Worm (Caenorhabditis elegans) whole organism, mixed stage, embryonic: Measurements from ENCODE around the gene H01G02.1.

Experiments
- M03D4.4 ChIP-seq: sonication (generic microtip); optimal IDR thresholded peaks from 2 replicates; lab custom pipeline; 2017; ENCODE audit warnings: mild to moderate bottlenecking, missing genetic modification characterization, missing compliant biosample characterization
- bed-3 ChIP-seq: fragments of 200-800 bp; sonication (Bioruptor generic); optimal IDR thresholded peaks from 3 replicates; lab custom pipeline; 2018; ENCODE audit warnings: mild to moderate bottlenecking, missing genetic modification characterization, moderate library complexity, missing compliant biosample characterization
- blmp-1 ChIP-seq: fragments of 150-350 bp; optimal IDR thresholded peaks from 2 replicates; lab custom pipeline; 2014; ENCODE audit warnings: missing biosample characterization, missing genetic modification characterization
- ceh-43 ChIP-seq: fragments of 200-800 bp; sonication (Bioruptor generic); optimal IDR thresholded peaks from 2 replicates; lab custom pipeline; 2018; ENCODE audit warnings: mild to moderate bottlenecking, missing genetic modification characterization, moderate library complexity, missing compliant biosample characterization
- ces-1 ChIP-seq: fragments of 150-350 bp; optimal IDR thresholded peaks from 2 replicates; lab custom pipeline; 2014; ENCODE audit warnings: missing biosample characterization, missing genetic modification reagents, missing genetic modification characterization
- cnd-1 ChIP-seq: fragments of 200-800 bp; sonication (Bioruptor generic); optimal IDR thresholded peaks from 2 replicates; lab custom pipeline; 2018; ENCODE audit warnings: mild to moderate bottlenecking, missing genetic modification characterization, missing compliant biosample characterization
- drap-1 ChIP-seq: fragments of 200-800 bp; sonication (Bioruptor generic); optimal IDR thresholded peaks from 3 replicates; lab custom pipeline; 2018; ENCODE audit warnings: mild to moderate bottlenecking, missing genetic modification characterization, missing compliant biosample characterization
- elt-1 ChIP-seq: sonication (generic microtip); optimal IDR thresholded peaks from 2 replicates; lab custom pipeline; 2017; ENCODE audit warnings: missing genetic modification characterization, mild to moderate bottlenecking, missing compliant biosample characterization, antibody characterized with exemption, moderate library complexity, borderline replicate concordance; ENCODE audit not compliant: insufficient read depth
- elt-3 ChIP-seq: fragments of 150-350 bp; optimal IDR thresholded peaks from 2 replicates; lab custom pipeline; 2014; ENCODE audit warnings: missing biosample characterization, missing genetic modification characterization
- flh-1 ChIP-seq: fragments of 200-800 bp; sonication (Bioruptor generic); optimal IDR thresholded peaks from 2 replicates; lab custom pipeline; 2018; ENCODE audit warnings: mild to moderate bottlenecking, missing genetic modification characterization, moderate library complexity, missing compliant biosample characterization
- hlh-1 ChIP-seq: fragments of 150-350 bp; optimal IDR thresholded peaks from 2 replicates; lab custom pipeline; 2014; ENCODE audit warnings: missing biosample characterization, missing genetic modification reagents, missing genetic modification characterization
- lin-13 ChIP-seq: fragments of 150-350 bp; optimal IDR thresholded peaks from 2 replicates; lab custom pipeline; 2014; ENCODE audit warnings: missing biosample characterization, missing genetic modification characterization
- lin-32 ChIP-seq: fragments of 200-800 bp; sonication (Bioruptor generic); optimal IDR thresholded peaks from 2 replicates; lab custom pipeline; 2018; ENCODE audit warnings: mild to moderate bottlenecking, missing genetic modification characterization, missing compliant biosample characterization
- lsy-2 ChIP-seq: fragments of 150-350 bp; optimal IDR thresholded peaks from 2 replicates; lab custom pipeline; 2014; ENCODE audit warnings: missing biosample characterization, missing genetic modification characterization
- mab-5 ChIP-seq: fragments of 150-350 bp; optimal IDR thresholded peaks from 2 replicates; lab custom pipeline; 2014; ENCODE audit warnings: missing biosample characterization, missing genetic modification characterization
- mls-2 ChIP-seq: sonication (generic microtip); optimal IDR thresholded peaks from 2 replicates; lab custom pipeline; 2016; ENCODE audit warnings: mild to moderate bottlenecking, missing genetic modification characterization, moderate library complexity, missing compliant biosample characterization
- nhr-12 ChIP-seq: fragments of 150-350 bp; optimal IDR thresholded peaks from 2 replicates; lab custom pipeline; 2014; ENCODE audit warnings: missing biosample characterization, missing genetic modification characterization
- nhr-28 ChIP-seq: fragments of 150-350 bp; optimal IDR thresholded peaks from 2 replicates; lab custom pipeline; 2014; ENCODE audit warnings: missing biosample characterization, missing genetic modification characterization
- nhr-76 ChIP-seq: sonication (generic microtip); optimal IDR thresholded peaks from 2 replicates; lab custom pipeline; 2017; ENCODE audit warnings: missing biosample characterization, missing genetic modification characterization
- sem-2 ChIP-seq: fragments of 200-800 bp; sonication (Bioruptor generic); optimal IDR thresholded peaks from 2 replicates; lab custom pipeline; 2018; ENCODE audit warnings: mild to moderate bottlenecking, missing genetic modification characterization, missing compliant biosample characterization
- snpc-4 ChIP-seq: fragments of 150-350 bp; optimal IDR thresholded peaks from 2 replicates; lab custom pipeline; 2014; ENCODE audit warnings: missing biosample characterization, missing genetic modification characterization
- unc-39 ChIP-seq: fragments of 150-350 bp; optimal IDR thresholded peaks from 2 replicates; lab custom pipeline; 2014; ENCODE audit warnings: missing biosample characterization, missing genetic modification characterization
- unc-62 ChIP-seq: fragments of 150-350 bp; optimal IDR thresholded peaks from 2 replicates; lab custom pipeline; 2014; ENCODE audit warnings: missing biosample characterization, missing genetic modification reagents, missing genetic modification characterization
- zip-8 ChIP-seq: fragments of 150-350 bp; optimal IDR thresholded peaks from 2 replicates; lab custom pipeline; 2014; ENCODE audit warnings: missing biosample characterization, missing genetic modification characterization
- ztf-11 ChIP-seq: fragments of 150-350 bp; optimal IDR thresholded peaks from 2 replicates; lab custom pipeline; 2014; ENCODE audit warnings: missing biosample characterization, missing genetic modification characterization

H01G02.1 gene

ce11 chrIV:11785064-11785840 is 18.7 kb downstream of the H01G02.1 start:
- peak; percentile 84 for TF ChIP-seq ces-1 (GFP tag; lab: Kevin White, UChicago)
- TF ChIP-seq drap-1 (GFP tag; lab: Kevin White, UChicago): no peak

DNA sequence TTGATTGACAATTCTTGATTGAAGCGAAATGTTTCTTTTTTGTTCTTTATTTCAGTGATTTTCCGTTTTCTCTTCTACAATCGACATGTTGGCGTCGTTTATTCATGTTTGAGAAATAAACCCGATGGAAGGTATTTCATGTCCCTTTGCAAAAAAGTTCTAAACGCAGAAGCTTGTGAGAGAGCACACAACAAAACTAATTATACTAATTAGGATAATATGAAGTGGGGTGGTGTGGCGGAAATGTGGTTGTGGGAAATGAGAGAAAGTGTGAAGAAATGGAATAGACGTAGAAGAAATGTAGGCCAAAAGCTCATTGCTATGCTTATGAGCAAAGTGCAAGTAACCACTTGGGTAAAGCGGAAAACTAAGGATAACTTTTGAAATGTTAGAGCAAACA is 21.1 kb downstream of the H01G02.1 start:
- TF ChIP-seq drap-1 (GFP tag; lab: Kevin White, UChicago): no peak
- TF ChIP-seq ces-1 (GFP tag; lab: Kevin White, UChicago): peak; percentile 94
- no peak for TF ChIP-seq lin-32 (GFP tag; lab: Kevin White, UChicago)

- TF ChIP-seq lin-13 (tag; lab: Kevin White, UChicago): no peak
- peak; percentile 66 for TF ChIP-seq unc-62
- peak; percentile 54 for TF ChIP-seq mab-5
- TF ChIP-seq hlh-1 (tag; lab: Kevin White, UChicago): peak; percentile 80
Measured at ce11 chrIV:11779028-11779427, 24.9 kb downstream of the H01G02.1 start, which contains the start of gene lpr-2. TSS of gene lpr-2 (plus strand) at chrIV:11779216.

DNA sequence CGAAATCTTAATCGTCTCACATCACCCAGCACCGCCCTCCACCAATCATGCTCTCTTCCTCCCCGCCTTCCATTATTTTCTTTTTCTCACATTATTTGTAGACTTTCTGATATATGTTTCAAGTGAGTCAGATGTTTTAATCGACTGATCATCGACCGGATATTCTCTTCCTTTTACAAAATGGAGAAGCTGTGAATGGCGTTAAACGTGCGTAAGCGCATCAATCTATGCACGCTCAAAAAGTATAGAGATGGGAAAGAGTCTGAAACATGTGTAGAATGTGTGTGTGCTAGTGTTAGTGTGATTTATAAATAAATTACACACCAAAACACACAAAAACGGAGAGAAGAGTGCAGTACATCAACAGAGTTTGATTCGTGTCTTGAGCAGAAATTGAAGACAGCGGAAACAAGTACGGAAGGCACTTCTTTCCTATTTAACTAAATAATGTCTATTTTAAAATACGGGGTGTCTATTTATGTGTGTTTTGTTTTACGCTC is 26.9 kb downstream of the H01G02.1 start:
- TF ChIP-seq cnd-1 (tag; lab: Kevin White, UChicago) (no peak), ztf-11 (tag; lab: Kevin White, UChicago) (no peak), nhr-28 (tag; lab: Kevin White, UChicago) (no peak), ces-1 (GFP tag; lab: Kevin White, UChicago) (peak; percentile 15), hlh-1 (tag; lab: Kevin White, UChicago) (no peak)

ce11 chrIV:11773692-11774225 is 30.2 kb downstream of the H01G02.1 start, which contains the start of gene lips-5:
TSS of gene lips-5 (minus strand) at chrIV:11773742.
- TF ChIP-seq sem-2 (GFP tag; lab: Kevin White, UChicago) (no peak), unc-39 (no peak), blmp-1 (no peak), elt-3 (tag; lab: Kevin White, UChicago) (no peak), unc-62 (no peak), elt-1 (no peak), ces-1 (GFP tag; lab: Kevin White, UChicago) (no peak), lsy-2 (no peak), M03D4.4 (tag; lab: Kevin White, UChicago) (no peak), ceh-43 (GFP tag; lab: Kevin White, UChicago) (no peak), bed-3 (no peak)
- TF ChIP-seq, all 35 proteins: peak for 0

- TF ChIP-seq nhr-28 (tag; lab: Kevin White, UChicago): no peak
- TF ChIP-seq blmp-1: no peak
- no peak for TF ChIP-seq mls-2 (tag; lab: Kevin White, UChicago)
- TF ChIP-seq drap-1 (GFP tag; lab: Kevin White, UChicago): no peak
- no peak for TF ChIP-seq M03D4.4 (tag; lab: Kevin White, UChicago)
- TF ChIP-seq nhr-76 (tag; lab: Kevin White, UChicago): no peak
- no peak for TF ChIP-seq lin-13 (tag; lab: Kevin White, UChicago)
- TF ChIP-seq flh-1: no peak
- TF ChIP-seq snpc-4: no peak
Measured at ce11 chrIV:11772119-11772518, 31.8 kb downstream of the H01G02.1 start.

- no peak for TF ChIP-seq unc-62
- no peak for TF ChIP-seq ces-1 (GFP tag; lab: Kevin White, UChicago)
- no peak for TF ChIP-seq elt-1
- no peak for TF ChIP-seq nhr-28 (tag; lab: Kevin White, UChicago)
- TF ChIP-seq flh-1: no peak
- TF ChIP-seq nhr-12 (tag; lab: Kevin White, UChicago): no peak
- TF ChIP-seq zip-8 (tag; lab: Kevin White, UChicago): no peak
- TF ChIP-seq, all 35 proteins: peak for 0
Measured at ce11 chrIV:11771064-11771463, 32.9 kb downstream of the H01G02.1 start.
